Fruit fly (Drosophila melanogaster): ENCODE measurements around the gene tgy.

The tgy gene

DNA sequence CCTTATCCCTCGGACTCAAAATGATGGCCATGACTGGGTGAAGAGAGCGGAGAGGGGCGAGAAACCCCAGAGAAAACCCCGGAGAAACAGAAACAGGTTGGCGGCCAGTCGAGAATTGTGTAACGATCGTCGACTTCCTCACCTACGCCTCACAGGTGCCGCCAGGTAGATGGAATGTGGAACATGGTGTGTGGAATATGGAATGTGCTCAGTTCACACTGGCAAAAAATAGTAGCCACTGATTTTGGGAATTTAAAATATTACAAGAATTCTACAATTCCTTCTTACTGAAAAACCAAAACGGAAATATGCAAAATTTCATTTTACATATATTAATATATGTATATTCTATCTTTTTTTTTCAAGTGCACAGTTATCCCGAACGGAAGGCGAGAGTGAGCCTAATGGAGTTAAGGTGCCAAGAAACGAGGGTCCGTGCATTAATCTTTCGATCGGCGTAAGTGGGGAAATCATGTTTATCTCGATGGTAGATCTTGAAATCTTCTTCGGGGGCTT lies 28.9 kb upstream of the tgy start (continued):
- TF ChIP-seq E2f2 (GFP tag; IDR thresholded peaks at IDR 0.05) (peak; percentile 38; the same call in 1 of the 2 replicates), org-1 (GFP tag; optimal IDR thresholded peaks at IDR 0.05) (peak; percentile 68), CG2116 (GFP tag; optimal IDR thresholded peaks at IDR 0.05) (peak; percentile 39), ara (GFP tag; IDR thresholded peaks at IDR 0.05) (peak; percentile 92), stc (GFP tag; IDR thresholded peaks at IDR 0.05) (peak; percentile 58; the same call in 1 of the 2 replicates), BtbVII (GFP tag; optimal IDR thresholded peaks at IDR 0.05) (peak; percentile 53), HHEX (GFP tag; optimal IDR thresholded peaks at IDR 0.05) (peak; percentile 74), CG31365 (tag; optimal IDR thresholded peaks at IDR 0.05) (no peak), crp (GFP tag; optimal IDR thresholded peaks at IDR 0.05) (peak in 1 of 2 experiments; percentile 20), CG7556 (GFP tag; optimal IDR thresholded peaks at IDR 0.05) (peak; percentile 80), psq (GFP tag; optimal IDR thresholded peaks at IDR 0.05) (peak; percentile 44), Xbp1 (GFP tag; optimal IDR thresholded peaks at IDR 0.05) (peak; percentile 78), dmrt99B (tag; optimal IDR thresholded peaks at IDR 0.05) (peak; percentile 80), CG12071 (GFP tag; optimal IDR thresholded peaks at IDR 0.05) (no peak), CG12391 (tag; optimal IDR thresholded peaks at IDR 0.05) (peak; percentile 89), jigr1 (GFP tag; IDR thresholded peaks at IDR 0.05) (no peak), vnd (GFP tag; IDR thresholded peaks at IDR 0.05; ENCODE audit: partially characterized antibody) (no peak), Dp (GFP tag; optimal IDR thresholded peaks at IDR 0.05) (no peak), wek (GFP tag; optimal IDR thresholded peaks at IDR 0.05) (no peak), CG12299 (tag; optimal IDR thresholded peaks at IDR 0.05) (peak; percentile 53), YL-1 (GFP tag; optimal IDR thresholded peaks at IDR 0.05) (no peak), lmd (GFP tag; IDR thresholded peaks at IDR 0.05) (peak; percentile 83), nom (GFP tag; optimal IDR thresholded peaks at IDR 0.05) (peak; percentile 81), Mad (GFP tag; optimal IDR thresholded peaks at IDR 0.05) (peak; percentile 46), CG7786 (GFP tag; optimal IDR thresholded peaks at IDR 0.05) (peak; percentile 28), ash1 (GFP tag; optimal IDR thresholded peaks at IDR 0.05) (no peak), lab (GFP tag; optimal IDR thresholded peaks at IDR 0.05) (peak; percentile 82), cas (GFP tag; IDR thresholded peaks at IDR 0.05) (peak; percentile 34; the same call in 1 of the 2 replicates), Oli (tag; optimal IDR thresholded peaks at IDR 0.05) (peak; percentile 82), Usf (GFP tag; optimal IDR thresholded peaks at IDR 0.05) (peak; percentile 71), jumu (GFP tag; optimal IDR thresholded peaks at IDR 0.05) (peak; percentile 37), CG12942 (GFP tag; optimal IDR thresholded peaks at IDR 0.05) (peak; percentile 48), CG11398 (GFP tag; optimal IDR thresholded peaks at IDR 0.05) (no peak), Chrac-16 (GFP tag; optimal IDR thresholded peaks at IDR 0.05) (peak; percentile 85), CG34376 (GFP tag; optimal IDR thresholded peaks at IDR 0.05) (no peak), trem (tag; optimal IDR thresholded peaks at IDR 0.05) (peak; percentile 81), cwo (GFP tag; optimal IDR thresholded peaks at IDR 0.05) (peak; percentile 45), CG9609 (GFP tag; optimal IDR thresholded peaks at IDR 0.05) (peak; percentile 43), so (GFP tag; IDR thresholded peaks at IDR 0.05) (peak; percentile 61; the same call in 2 of the 3 replicates), Blimp-1 (GFP tag; optimal IDR thresholded peaks at IDR 0.05) (peak; percentile 95), Spps (tag; optimal IDR thresholded peaks at IDR 0.05) (peak; percentile 90), TFAM (GFP tag; optimal IDR thresholded peaks at IDR 0.05) (peak; percentile 50), Abd-B (GFP tag; optimal IDR thresholded peaks at IDR 0.05) (peak; percentile 73), ro (GFP tag; IDR thresholded peaks at IDR 0.05) (peak; percentile 57), Elba2 (GFP tag; optimal IDR thresholded peaks at IDR 0.05) (peak; percentile 67), CG16815 (GFP tag; optimal IDR thresholded peaks at IDR 0.05) (peak; percentile 90), CG12744 (GFP tag; optimal IDR thresholded peaks at IDR 0.05) (no peak), en (GFP tag; optimal IDR thresholded peaks at IDR 0.05) (no peak), ems (GFP tag; optimal IDR thresholded peaks at IDR 0.05) (peak; percentile 17), Nf-YC (tag; optimal IDR thresholded peaks at IDR 0.05) (peak; percentile 33)
